Worm (Caenorhabditis elegans) whole organism, late embryonic: Measurements from ENCODE around the gene rib-2.

Experiments used
- C08G9.2 ChIP-seq: sonication (generic microtip); optimal IDR thresholded peaks from 2 replicates; lab custom pipeline; 2016; ENCODE audit warnings: mild to moderate bottlenecking, missing genetic modification characterization, moderate library complexity, missing compliant biosample characterization
- F13H6.1 ChIP-seq: sonication (generic microtip); optimal IDR thresholded peaks from 2 replicates; lab custom pipeline; 2016; ENCODE audit warnings: missing genetic modification characterization, missing compliant biosample characterization
- K02D7.2 ChIP-seq: sonication (generic microtip); optimal IDR thresholded peaks from 2 replicates; lab custom pipeline; 2017; ENCODE audit warnings: mild to moderate bottlenecking, missing genetic modification characterization, missing compliant biosample characterization
- K09A11.1 ChIP-seq: sonication (generic microtip); optimal IDR thresholded peaks from 2 replicates; lab custom pipeline; 2017; ENCODE audit warnings: antibody characterized with exemption, mild to moderate bottlenecking, missing genetic modification characterization, missing compliant biosample characterization; ENCODE audit not compliant: insufficient read depth
- T23F11.4 ChIP-seq: fragments of 200-800 bp; sonication (Bioruptor generic); optimal IDR thresholded peaks from 2 replicates; lab custom pipeline; 2018; ENCODE audit warnings: mild to moderate bottlenecking, missing genetic modification characterization, missing compliant biosample characterization
- ama-1 ChIP-seq: fragments of 150-350 bp; optimal IDR thresholded peaks from 2 replicates; lab custom pipeline; 2014
- ceh-14 ChIP-seq: sonication (generic microtip); optimal IDR thresholded peaks from 2 replicates; lab custom pipeline; 2016; ENCODE audit warnings: missing genotype, missing genetic modification characterization, missing compliant biosample characterization
- ceh-18 ChIP-seq: sonication (generic microtip); optimal IDR thresholded peaks from 2 replicates; lab custom pipeline; 2016; ENCODE audit warnings: missing genetic modification characterization, missing compliant biosample characterization
- ceh-24 ChIP-seq: sonication (generic microtip); optimal IDR thresholded peaks from 2 replicates; lab custom pipeline; 2016; ENCODE audit warnings: mild to moderate bottlenecking, missing genetic modification characterization, missing compliant biosample characterization
- ceh-30 ChIP-seq: fragments of 150-350 bp; optimal IDR thresholded peaks from 2 replicates; lab custom pipeline; 2014; ENCODE audit warnings: missing biosample characterization, missing genetic modification characterization
- ceh-31 ChIP-seq: sonication (generic microtip); optimal IDR thresholded peaks from 2 replicates; lab custom pipeline; 2016; ENCODE audit warnings: missing genetic modification characterization, missing compliant biosample characterization
- ceh-34 ChIP-seq: sonication (generic microtip); optimal IDR thresholded peaks from 2 replicates; lab custom pipeline; 2016; ENCODE audit warnings: mild to moderate bottlenecking, missing genetic modification characterization, missing compliant biosample characterization
- ceh-48 ChIP-seq: sonication (generic microtip); optimal IDR thresholded peaks from 2 replicates; lab custom pipeline; 2016; ENCODE audit warnings: missing genetic modification characterization, inconsistent platforms, missing compliant biosample characterization
- che-1 ChIP-seq: sonication (generic microtip); optimal IDR thresholded peaks from 2 replicates; lab custom pipeline; 2016; ENCODE audit warnings: mild to moderate bottlenecking, missing genetic modification characterization, missing compliant biosample characterization
- dve-1 ChIP-seq: sonication (generic microtip); optimal IDR thresholded peaks from 2 replicates; lab custom pipeline; 2017; ENCODE audit warnings: antibody characterized with exemption, mild to moderate bottlenecking, missing genetic modification characterization, missing compliant biosample characterization
- elt-2 ChIP-seq: sonication (generic microtip); optimal IDR thresholded peaks from 2 replicates; lab custom pipeline; 2016; ENCODE audit warnings: missing genetic modification reagents, missing genetic modification characterization, missing compliant biosample characterization
- ets-4 ChIP-seq: sonication (generic microtip); optimal IDR thresholded peaks from 2 replicates; lab custom pipeline; 2016; ENCODE audit warnings: missing genetic modification characterization, missing compliant biosample characterization
- eyg-1 ChIP-seq: sonication (generic microtip); optimal IDR thresholded peaks from 2 replicates; lab custom pipeline; 2016; ENCODE audit warnings: missing genotype, missing genetic modification characterization, missing compliant biosample characterization
- fkh-10 ChIP-seq: fragments of 150-350 bp; optimal IDR thresholded peaks from 2 replicates; lab custom pipeline; 2014; ENCODE audit warnings: missing biosample characterization, missing genetic modification reagents, missing genetic modification characterization
- fkh-6 ChIP-seq: sonication (generic microtip); optimal IDR thresholded peaks from 2 replicates; lab custom pipeline; 2016; ENCODE audit warnings: missing genetic modification characterization, missing compliant biosample characterization
- gmeb-2 ChIP-seq: sonication (generic microtip); optimal IDR thresholded peaks from 2 replicates; lab custom pipeline; 2016; ENCODE audit warnings: missing genetic modification characterization, inconsistent platforms, missing compliant biosample characterization
- hlh-13 ChIP-seq: fragments of 200-800 bp; sonication (Bioruptor generic); optimal IDR thresholded peaks from 2 replicates; lab custom pipeline; 2018; ENCODE audit warnings: mild to moderate bottlenecking, missing genetic modification characterization, missing compliant biosample characterization
- hlh-15 ChIP-seq: sonication (generic microtip); optimal IDR thresholded peaks from 2 replicates; lab custom pipeline; 2016; ENCODE audit warnings: missing genetic modification characterization, missing compliant biosample characterization
- hlh-30 ChIP-seq: sonication (generic microtip); optimal IDR thresholded peaks from 2 replicates; lab custom pipeline; 2017; ENCODE audit warnings: antibody characterized with exemption, missing genetic modification characterization, missing compliant biosample characterization; ENCODE audit not compliant: insufficient read depth
- lim-6 ChIP-seq: sonication (generic microtip); optimal IDR thresholded peaks from 2 replicates; lab custom pipeline; 2016; ENCODE audit warnings: missing genetic modification characterization, missing compliant biosample characterization
- lin-11 ChIP-seq: fragments of 200-800 bp; sonication (Bioruptor generic); optimal IDR thresholded peaks from 2 replicates; lab custom pipeline; 2018; ENCODE audit warnings: mild to moderate bottlenecking, missing genetic modification characterization, missing compliant biosample characterization
- madf-2 ChIP-seq: sonication (generic microtip); optimal IDR thresholded peaks from 2 replicates; lab custom pipeline; 2017; ENCODE audit warnings: missing genetic modification characterization, missing compliant biosample characterization
- mec-3 ChIP-seq: sonication (generic microtip); optimal IDR thresholded peaks from 2 replicates; lab custom pipeline; 2016; ENCODE audit warnings: borderline replicate concordance, missing genetic modification characterization, missing compliant biosample characterization
- nfya-1 ChIP-seq: sonication (generic microtip); optimal IDR thresholded peaks from 2 replicates; lab custom pipeline; 2017; ENCODE audit warnings: missing genetic modification characterization, mild to moderate bottlenecking, missing compliant biosample characterization, antibody characterized with exemption, moderate library complexity
- nhr-11 ChIP-seq: fragments of 150-350 bp; optimal IDR thresholded peaks from 2 replicates; lab custom pipeline; 2014; ENCODE audit warnings: missing biosample characterization, missing genetic modification characterization
- nhr-232 ChIP-seq: sonication (generic microtip); optimal IDR thresholded peaks from 2 replicates; lab custom pipeline; 2016; ENCODE audit warnings: missing genetic modification characterization, missing compliant biosample characterization
- npax-4 ChIP-seq: sonication (generic microtip); optimal IDR thresholded peaks from 2 replicates; lab custom pipeline; 2016; ENCODE audit warnings: missing genetic modification characterization, missing compliant biosample characterization
- pax-1 ChIP-seq: fragments of 150-350 bp; optimal IDR thresholded peaks from 2 replicates; lab custom pipeline; 2014; ENCODE audit warnings: missing biosample characterization, missing genetic modification characterization
- rnt-1 ChIP-seq: sonication (generic microtip); optimal IDR thresholded peaks from 2 replicates; lab custom pipeline; 2016; ENCODE audit warnings: missing genetic modification characterization, missing compliant biosample characterization
- sdc-2 ChIP-seq: sonication (generic microtip); optimal IDR thresholded peaks from 2 replicates; lab custom pipeline; 2016; ENCODE audit warnings: missing genotype, missing genetic modification characterization, missing compliant biosample characterization
- sox-2 ChIP-seq: fragments of 200-800 bp; sonication (Bioruptor generic); IDR thresholded peaks from 2 replicates; pipeline ENCODE4 v1.3.6; 2022; ENCODE audit warnings: missing genetic modification reagents, missing genetic modification characterization, missing compliant biosample characterization
- tbx-2 ChIP-seq: sonication (generic microtip); optimal IDR thresholded peaks from 2 replicates; lab custom pipeline; 2016; ENCODE audit warnings: missing genetic modification characterization, missing compliant biosample characterization
- unc-42 ChIP-seq: sonication (generic microtip); optimal IDR thresholded peaks from 2 replicates; lab custom pipeline; 2016; ENCODE audit warnings: missing genotype, missing genetic modification characterization, missing compliant biosample characterization
- unc-55 ChIP-seq: sonication (generic microtip); optimal IDR thresholded peaks from 2 replicates; lab custom pipeline; 2017; ENCODE audit warnings: missing biosample characterization, missing genetic modification reagents, missing genetic modification characterization
- ztf-16 ChIP-seq: sonication (generic microtip); optimal IDR thresholded peaks from 2 replicates; lab custom pipeline; 2017; ENCODE audit warnings: missing genetic modification characterization, missing compliant biosample characterization

Gene rib-2

DNA sequence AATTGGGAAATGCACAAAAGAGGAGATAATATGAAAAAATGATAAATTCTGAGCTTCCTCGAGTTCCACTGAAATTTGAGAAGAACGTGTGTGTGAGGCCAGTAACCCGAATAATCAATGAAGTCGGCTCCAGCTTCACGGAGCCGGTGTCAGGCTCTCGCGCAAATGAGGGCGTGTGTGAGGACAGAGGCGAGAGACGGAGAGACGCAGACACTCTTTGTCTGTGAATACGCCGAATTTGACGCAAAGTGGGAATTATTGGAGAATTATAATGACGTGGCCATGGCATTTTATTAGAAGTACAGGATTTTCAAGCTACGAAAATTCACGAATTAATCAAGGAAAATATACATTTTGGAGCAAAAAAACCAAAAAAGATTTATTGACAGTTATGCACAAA is 2.7 kb upstream of the rib-2 start (continued):
- TF ChIP-seq lin-11, result no peak
- TF ChIP-seq sdc-2 (tag; lab: Kevin White, UChicago), result no peak
- TF ChIP-seq gmeb-2 (tag; lab: Kevin White, UChicago), result no peak
- TF ChIP-seq npax-4 (tag; lab: Kevin White, UChicago), result no peak
- TF ChIP-seq mec-3 (tag; lab: Kevin White, UChicago), result no peak
- no peak for TF ChIP-seq rnt-1 (tag; lab: Kevin White, UChicago)
- peak; percentile 34 for TF ChIP-seq tbx-2 (tag; lab: Kevin White, UChicago)
- TF ChIP-seq unc-55 (GFP tag; lab: Kevin White, UChicago), result no peak
- TF ChIP-seq ceh-31 (tag; lab: Kevin White, UChicago), result peak; percentile 37
- no peak for TF ChIP-seq ceh-24 (tag; lab: Kevin White, UChicago)
- TF ChIP-seq ceh-30 (tag; lab: Kevin White, UChicago), result no peak
- TF ChIP-seq elt-2 (tag; lab: Kevin White, UChicago), result peak; percentile 12
- TF ChIP-seq K02D7.2 (tag; lab: Kevin White, UChicago), result no peak

DNA sequence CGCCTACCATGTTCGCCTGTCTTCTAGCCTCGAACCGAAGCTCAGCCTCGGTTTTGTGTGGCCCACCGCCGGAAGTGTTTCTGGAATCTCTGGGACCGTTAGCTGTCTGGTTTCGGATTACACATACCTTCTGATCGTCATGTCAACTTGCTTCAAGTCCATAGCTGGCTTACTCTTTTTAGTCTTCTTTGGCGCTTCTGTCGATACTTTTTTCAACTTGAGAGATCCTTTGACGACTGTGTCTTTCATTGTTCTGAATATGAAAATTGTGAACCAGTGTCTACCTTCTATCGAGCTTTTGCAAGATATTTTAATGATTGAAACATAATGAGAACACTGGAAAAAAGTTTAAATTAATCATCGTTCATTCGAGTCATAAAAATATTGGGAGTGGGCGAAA is 2.1 kb upstream of the rib-2 start, which contains the start of gene K01G5.8:
Gene K01G5.8 (minus strand): TSS at position 255 of the 400 bp plus-strand sequence.
- TF ChIP-seq ztf-16 (tag; lab: Kevin White, UChicago), result no peak
- TF ChIP-seq unc-42 (tag; lab: Kevin White, UChicago), result no peak
- TF ChIP-seq hlh-13 (GFP tag; lab: Kevin White, UChicago), result no peak
- TF ChIP-seq rnt-1 (tag; lab: Kevin White, UChicago), result no peak
- no peak for TF ChIP-seq T23F11.4 (GFP tag; lab: Kevin White, UChicago)
- no peak for TF ChIP-seq eyg-1
- TF ChIP-seq, all 69 proteins: peak for 0

DNA sequence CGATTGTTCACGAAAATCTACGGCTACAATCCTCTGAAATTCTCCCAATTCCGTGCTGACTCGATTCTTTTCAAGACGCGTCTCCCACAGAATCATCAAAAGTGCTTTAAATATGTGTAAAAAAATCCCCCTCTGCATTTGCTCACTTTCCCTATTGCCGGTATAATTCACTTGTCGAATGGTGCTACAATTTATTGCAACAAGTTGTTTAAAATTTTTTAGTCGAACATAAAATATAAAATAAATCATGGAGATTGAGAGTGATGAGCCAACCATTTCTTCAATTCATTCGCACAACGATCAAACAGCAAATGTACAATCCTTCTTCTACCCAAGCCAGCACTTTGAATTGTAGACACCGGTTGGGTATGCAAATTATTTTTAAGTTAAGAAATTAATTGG is 3.8 kb downstream of the rib-2 start:
- TF ChIP-seq lin-11 (no peak), ztf-16 (tag; lab: Kevin White, UChicago) (no peak), K09A11.1 (tag; lab: Kevin White, UChicago) (no peak), sox-2 (GFP tag; lab: Robert Waterston, UW) (no peak), fkh-6 (tag; lab: Kevin White, UChicago) (no peak), lim-6 (tag; lab: Kevin White, UChicago) (no peak), fkh-10 (GFP tag; lab: Kevin White, UChicago) (no peak), nfya-1 (tag; lab: Kevin White, UChicago) (no peak), ceh-18 (tag; lab: Kevin White, UChicago) (no peak), C08G9.2 (tag; lab: Kevin White, UChicago) (no peak), nhr-11 (tag; lab: Kevin White, UChicago) (no peak), F13H6.1 (tag; lab: Kevin White, UChicago) (no peak), madf-2 (tag; lab: Kevin White, UChicago) (no peak), che-1 (tag; lab: Kevin White, UChicago) (no peak), hlh-15 (no peak), ceh-24 (tag; lab: Kevin White, UChicago) (no peak), ceh-14 (tag; lab: Kevin White, UChicago) (no peak), ets-4 (tag; lab: Kevin White, UChicago) (no peak), ceh-30 (tag; lab: Kevin White, UChicago) (no peak), gmeb-2 (tag; lab: Kevin White, UChicago) (no peak)
- TF ChIP-seq, all 69 proteins: peak for 0

DNA sequence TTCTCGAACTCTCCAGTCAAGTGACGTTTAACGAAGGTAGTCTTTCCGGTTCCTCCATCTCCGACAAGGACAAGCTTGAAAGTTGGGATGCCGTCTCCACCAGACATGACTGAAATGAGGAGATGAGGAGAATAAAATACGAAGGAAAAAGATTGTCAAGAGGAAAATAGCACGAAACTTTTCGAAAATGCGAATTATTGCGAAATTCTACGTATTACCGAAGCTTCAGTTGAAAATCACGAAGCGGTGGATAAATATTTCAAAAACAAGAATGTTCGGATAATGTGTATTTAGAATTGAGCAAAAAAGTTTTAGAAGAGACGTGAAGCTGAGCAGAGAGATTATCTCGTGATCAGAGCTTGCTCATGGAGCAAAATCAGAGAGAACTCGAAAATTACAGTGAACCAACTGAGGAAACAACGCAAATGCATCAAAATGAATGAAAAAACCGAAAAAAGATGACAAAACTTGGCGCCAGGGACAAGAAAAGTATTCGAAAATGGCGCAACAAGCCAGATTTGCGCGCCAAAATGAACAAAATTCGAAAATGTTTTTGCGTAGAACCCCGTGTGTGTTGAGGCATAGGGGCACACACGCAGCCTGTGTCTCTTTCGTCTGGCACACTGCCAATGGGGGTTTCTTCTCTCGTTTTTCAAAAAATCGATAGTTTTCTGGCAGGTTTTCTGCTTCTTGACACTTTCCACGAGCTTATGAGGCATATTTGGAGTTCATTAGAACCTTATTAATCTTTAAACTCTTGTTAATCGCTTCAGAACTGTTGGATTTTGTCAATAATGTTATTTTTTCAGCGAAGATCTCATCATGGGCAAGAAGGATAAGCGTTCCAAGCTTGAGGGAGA is 5.2 kb downstream of the rib-2 start, which contains the start of the genes ran-1 and dkc-1:
Gene ran-1 (minus strand): TSS at position 109 of the 860 bp plus-strand sequence.
Gene dkc-1 (plus strand): TSS at position 810 of the 860 bp plus-strand sequence.
- TF ChIP-seq pax-1 (tag; lab: Kevin White, UChicago) (no peak), ama-1 (lab: Kevin White, UChicago) (no peak), ceh-18 (tag; lab: Kevin White, UChicago) (peak; percentile 54), nhr-232 (tag; lab: Kevin White, UChicago) (no peak), ztf-16 (tag; lab: Kevin White, UChicago) (no peak), hlh-15 (no peak), elt-2 (tag; lab: Kevin White, UChicago) (peak; percentile 18), unc-42 (tag; lab: Kevin White, UChicago) (peak; percentile 27), unc-55 (GFP tag; lab: Kevin White, UChicago) (peak; percentile 78), rnt-1 (tag; lab: Kevin White, UChicago) (peak; percentile 2), tbx-2 (tag; lab: Kevin White, UChicago) (peak; percentile 9), ceh-48 (tag; lab: Kevin White, UChicago) (peak; percentile 75), ceh-34 (tag; lab: Kevin White, UChicago) (peak; percentile 8), ceh-31 (tag; lab: Kevin White, UChicago) (peak; percentile 49), hlh-30 (tag; lab: Kevin White, UChicago) (peak; percentile 49), nfya-1 (tag; lab: Kevin White, UChicago) (peak; percentile 92), dve-1 (tag; lab: Kevin White, UChicago) (peak; percentile 49)
